Worm (Caenorhabditis elegans): ENCODE measurements around the gene M01G5.1.

- TF ChIP-seq elt-3 (tag; optimal IDR thresholded peaks at IDR 0.05) (no peak), ZK546.5 (tag; optimal IDR thresholded peaks at IDR 0.05) (no peak), skn-1 (tag; optimal IDR thresholded peaks at IDR 0.05) (no peak), lin-11 (tag; optimal IDR thresholded peaks at IDR 0.05) (no peak), mdl-1 (tag; optimal IDR thresholded peaks at IDR 0.05) (no peak), nhr-237 (tag; optimal IDR thresholded peaks at IDR 0.05) (no peak), ceh-82 (tag; optimal IDR thresholded peaks at IDR 0.05) (no peak)
Measured at ce11 chrIII:1532777-1533473, 36.7 kb downstream of the M01G5.1 start, which contains the start of gene snf-6.

All from whole organism, L2 larva.